Worm (Caenorhabditis elegans): ENCODE data around the gene srx-42.

srx-42 gene

ce11 chrV:13942082-13942481, 21.3 kb downstream of the srx-42 start, which contains the start of gene dpr-1:
Gene dpr-1 (minus strand): TSS chrV:13942182.
- no peak for TF ChIP-seq hlh-13 (GFP tag; optimal IDR thresholded peaks at IDR 0.05)

DNA sequence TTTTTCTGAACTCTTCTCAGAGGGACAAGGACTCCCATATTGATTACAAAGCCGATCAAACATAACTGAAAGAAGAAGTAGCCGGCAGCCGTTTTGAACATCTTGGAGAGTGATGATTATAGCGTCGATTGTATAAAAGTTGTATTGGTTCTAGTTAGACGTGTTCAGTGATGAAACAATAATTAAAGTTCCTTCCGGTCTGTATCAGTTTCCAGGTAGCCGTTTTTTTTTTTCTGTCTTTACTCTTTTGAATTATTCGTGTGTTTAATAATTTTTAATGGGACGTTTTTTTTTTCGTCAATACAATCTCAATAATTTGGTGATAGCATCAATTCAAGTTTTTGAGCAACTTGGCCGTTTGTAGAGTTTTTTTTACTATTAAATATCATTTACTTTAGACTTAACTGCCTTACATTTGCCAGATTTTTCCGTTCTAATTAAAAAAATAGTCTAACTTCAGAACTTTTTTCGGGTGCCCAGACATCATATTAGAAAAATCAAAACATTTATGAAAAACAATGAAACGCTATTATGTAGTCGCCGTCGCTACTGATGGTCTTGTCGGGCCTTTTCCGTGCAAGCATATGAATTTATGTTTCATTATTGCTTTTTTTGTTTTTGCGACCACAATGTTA, 25.7 kb downstream of the srx-42 start, which contains the start of the genes srx-10 and clec-226:
srx-10 (minus strand) TSS at position 101 of the 635 bp plus-strand sequence.
clec-226 (plus strand) TSS at position 585 of the 635 bp plus-strand sequence.
- TF ChIP-seq pha-2 (tag; optimal IDR thresholded peaks at IDR 0.05): no peak
- TF ChIP-seq ceh-18 (tag; optimal IDR thresholded peaks at IDR 0.05): no peak
- TF ChIP-seq ceh-2 (tag; optimal IDR thresholded peaks at IDR 0.05): no peak
- no peak for TF ChIP-seq hlh-8 (tag; optimal IDR thresholded peaks at IDR 0.05)
- no peak for TF ChIP-seq dve-1 (tag; optimal IDR thresholded peaks at IDR 0.05)
- TF ChIP-seq nhr-11 (tag; optimal IDR thresholded peaks at IDR 0.05): no peak
- TF ChIP-seq pqm-1 (tag; optimal IDR thresholded peaks at IDR 0.05): no peak
- TF ChIP-seq madf-2 (tag; optimal IDR thresholded peaks at IDR 0.05): no peak
- no peak for TF ChIP-seq unc-3 (GFP tag; conservative IDR thresholded peaks at IDR 0.05)
- no peak for TF ChIP-seq unc-3 (tag; optimal IDR thresholded peaks at IDR 0.05)
- no peak for TF ChIP-seq ets-4 (tag; optimal IDR thresholded peaks at IDR 0.05)

- TF ChIP-seq ceh-24 (tag; optimal IDR thresholded peaks at IDR 0.05) (no peak), ahr-1 (tag; optimal IDR thresholded peaks at IDR 0.05) (no peak), unc-86 (tag; optimal IDR thresholded peaks at IDR 0.05) (no peak), ceh-34 (tag; optimal IDR thresholded peaks at IDR 0.05) (no peak), syd-9 (tag; optimal IDR thresholded peaks at IDR 0.05) (no peak), odd-2 (tag; optimal IDR thresholded peaks at IDR 0.05) (no peak), pha-2 (tag; optimal IDR thresholded peaks at IDR 0.05) (no peak), fkh-6 (tag; optimal IDR thresholded peaks at IDR 0.05) (no peak), tbx-7 (tag; optimal IDR thresholded peaks at IDR 0.05) (no peak), mec-3 (tag; optimal IDR thresholded peaks at IDR 0.05; ENCODE audit: borderline replicate concordance) (no peak), gmeb-2 (tag; optimal IDR thresholded peaks at IDR 0.05) (no peak), elt-2 (tag; optimal IDR thresholded peaks at IDR 0.05) (no peak)
Observed at ce11 chrV:13949010-13949409, 28.2 kb downstream of the srx-42 start, which contains the start of gene R10D12.6. Gene R10D12.6 (plus strand): TSS chrV:13949310.

ce11 chrV:13949752-13950151, 28.9 kb downstream of the srx-42 start, which contains the start of gene R10D12.7:
Gene R10D12.7 (plus strand): TSS chrV:13950052.
- TF ChIP-seq pha-2 (tag; optimal IDR thresholded peaks at IDR 0.05): no peak
- no peak for TF ChIP-seq nfya-1 (tag; optimal IDR thresholded peaks at IDR 0.05)
- no peak for TF ChIP-seq hlh-8 (tag; optimal IDR thresholded peaks at IDR 0.05)

DNA sequence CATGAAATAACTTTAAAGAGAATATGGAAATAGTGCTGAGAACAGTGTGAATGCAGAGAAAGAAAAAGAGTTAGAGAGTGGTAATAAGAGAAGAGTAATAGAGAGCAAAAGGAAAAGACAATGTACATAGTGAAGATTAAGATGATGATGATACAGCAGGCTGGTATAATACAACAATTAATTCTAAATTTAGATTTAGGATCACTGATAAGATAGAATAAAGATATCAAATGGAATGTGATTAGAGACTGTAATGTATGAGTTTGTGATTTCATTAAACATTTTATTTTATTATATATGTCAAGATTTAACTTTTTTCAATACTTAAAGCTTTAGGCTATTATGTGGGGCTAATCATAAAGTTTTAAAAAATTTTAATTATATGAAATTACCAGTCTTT, 32.4 kb downstream of the srx-42 start, which contains the start of gene R10D12.8:
R10D12.8 (minus strand) TSS at position 101 of the 400 bp plus-strand sequence.
- TF ChIP-seq ref-2 (tag; optimal IDR thresholded peaks at IDR 0.05) (no peak), ceh-48 (tag; optimal IDR thresholded peaks at IDR 0.05) (no peak), K02D7.2 (tag; optimal IDR thresholded peaks at IDR 0.05) (no peak), ceh-22 (tag; optimal IDR thresholded peaks at IDR 0.05) (no peak), pqm-1 (tag; optimal IDR thresholded peaks at IDR 0.05) (no peak), syd-9 (tag; optimal IDR thresholded peaks at IDR 0.05) (no peak)

- TF ChIP-seq pqm-1 (tag; optimal IDR thresholded peaks at IDR 0.05) (no peak), ceh-48 (tag; optimal IDR thresholded peaks at IDR 0.05) (no peak), unc-42 (tag; optimal IDR thresholded peaks at IDR 0.05) (no peak), nhr-11 (tag; optimal IDR thresholded peaks at IDR 0.05) (no peak), che-1 (tag; optimal IDR thresholded peaks at IDR 0.05) (no peak), gmeb-2 (tag; optimal IDR thresholded peaks at IDR 0.05) (no peak), ceh-31 (tag; optimal IDR thresholded peaks at IDR 0.05) (no peak), lin-11 (tag; optimal IDR thresholded peaks at IDR 0.05) (no peak), hlh-15 (tag; optimal IDR thresholded peaks at IDR 0.05) (no peak), unc-86 (tag; optimal IDR thresholded peaks at IDR 0.05) (no peak), unc-3 (GFP tag; conservative IDR thresholded peaks at IDR 0.05) (no peak), unc-3 (tag; optimal IDR thresholded peaks at IDR 0.05) (no peak), hlh-6 (tag; optimal IDR thresholded peaks at IDR 0.05) (no peak), sox-4 (tag; optimal IDR thresholded peaks at IDR 0.05) (no peak), ttx-3 (tag; optimal IDR thresholded peaks at IDR 0.05) (no peak), ets-4 (tag; optimal IDR thresholded peaks at IDR 0.05) (no peak), pat-9 (tag; optimal IDR thresholded peaks at IDR 0.05) (no peak), ceh-14 (tag; optimal IDR thresholded peaks at IDR 0.05) (no peak)
Observed at ce11 chrV:13954056-13954455, 33.2 kb downstream of the srx-42 start, which contains the start of gene swt-6. Gene swt-6 (plus strand): TSS chrV:13954356.
